Fruit fly (Drosophila melanogaster): ENCODE data around the gene CG1494.

Gene CG1494

DNA sequence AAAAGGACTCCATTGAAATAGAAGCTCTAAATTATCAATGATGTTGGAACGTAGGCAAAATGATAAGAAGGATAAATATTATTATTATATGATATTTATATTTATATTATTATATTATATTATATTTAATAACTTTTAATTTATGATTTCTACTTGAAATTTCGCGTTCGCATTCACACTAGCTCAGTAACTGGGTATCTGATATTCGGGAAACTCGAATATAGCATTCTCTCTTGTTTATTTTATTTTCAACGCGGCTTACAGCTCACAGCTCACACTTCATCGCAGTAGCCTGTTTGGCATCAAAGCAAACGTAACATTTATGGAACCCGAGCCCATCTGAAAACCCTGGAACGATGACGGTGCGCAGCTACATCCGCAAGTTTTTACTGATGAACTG lies at the start of gene CG1494:
CG1494 (plus strand) TSS at position 301 of the 400 bp plus-strand sequence.
- no peak for TF ChIP-seq Dll (optimal IDR thresholded peaks at IDR 0.05)
- TF ChIP-seq usp (GFP tag; optimal IDR thresholded peaks at IDR 0.05), result no peak
- TF ChIP-seq psq (optimal IDR thresholded peaks at IDR 0.05), result no peak
- TF ChIP-seq pan (optimal IDR thresholded peaks at IDR 0.05), result no peak
- no peak for TF ChIP-seq CG8478 (optimal IDR thresholded peaks at IDR 0.05)
- no peak for TF ChIP-seq EcR (GFP tag; optimal IDR thresholded peaks at IDR 0.05)

DNA sequence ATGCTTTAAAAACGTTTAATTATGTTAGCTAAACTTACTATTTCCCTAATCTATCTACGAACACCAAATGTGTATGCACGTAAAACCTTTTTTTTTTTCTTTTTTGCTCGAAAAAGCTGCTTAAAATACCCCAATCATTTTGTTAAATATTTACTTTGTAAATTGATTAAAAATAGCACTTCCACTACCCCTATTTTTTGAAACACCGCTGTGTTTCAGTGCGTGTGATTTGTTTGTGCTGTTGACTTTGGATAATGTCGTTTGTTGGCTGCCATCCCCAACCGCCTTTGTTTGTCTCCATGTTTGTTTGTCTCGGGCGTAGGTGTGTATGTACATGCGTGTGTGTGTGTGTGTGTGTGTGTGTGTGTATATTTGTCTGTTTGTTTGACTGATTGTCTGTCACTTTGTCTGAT lies 43.3 kb upstream of the CG1494 start:
- TF ChIP-seq EcR (GFP tag; optimal IDR thresholded peaks at IDR 0.05) (no peak), Dll (optimal IDR thresholded peaks at IDR 0.05) (no peak), psq (optimal IDR thresholded peaks at IDR 0.05) (no peak), usp (GFP tag; optimal IDR thresholded peaks at IDR 0.05) (no peak), CG8478 (optimal IDR thresholded peaks at IDR 0.05) (no peak), pan (optimal IDR thresholded peaks at IDR 0.05) (no peak)

DNA sequence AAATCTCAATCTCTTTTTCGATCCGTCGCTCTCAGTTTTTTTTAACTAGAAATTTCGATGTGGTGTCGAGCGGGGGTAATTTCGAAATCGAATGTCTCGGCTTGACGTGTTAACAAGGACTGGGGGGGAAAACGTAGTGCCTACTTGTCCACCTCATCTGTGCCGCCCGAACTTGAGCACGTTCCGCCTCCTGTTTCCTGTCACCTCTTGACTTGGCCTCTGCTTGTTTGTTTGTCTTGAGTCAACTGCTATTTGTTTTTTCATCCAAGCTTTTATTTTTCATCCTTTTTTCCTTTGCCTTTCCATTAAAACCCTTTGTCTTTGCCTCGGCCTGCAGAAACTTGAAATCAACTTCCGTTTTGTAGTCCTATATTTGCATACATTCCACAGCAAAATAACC lies 34.1 kb upstream of the CG1494 start, which contains the start of gene CG1722:
CG1722 (minus strand) TSS at position 101 of the 400 bp plus-strand sequence.
- no peak for TF ChIP-seq usp (GFP tag; optimal IDR thresholded peaks at IDR 0.05)
- no peak for TF ChIP-seq pan (optimal IDR thresholded peaks at IDR 0.05)
- TF ChIP-seq CG8478 (optimal IDR thresholded peaks at IDR 0.05), result no peak
- TF ChIP-seq EcR (GFP tag; optimal IDR thresholded peaks at IDR 0.05), result no peak
- TF ChIP-seq Dll (optimal IDR thresholded peaks at IDR 0.05), result no peak
- no peak for TF ChIP-seq psq (optimal IDR thresholded peaks at IDR 0.05)

DNA sequence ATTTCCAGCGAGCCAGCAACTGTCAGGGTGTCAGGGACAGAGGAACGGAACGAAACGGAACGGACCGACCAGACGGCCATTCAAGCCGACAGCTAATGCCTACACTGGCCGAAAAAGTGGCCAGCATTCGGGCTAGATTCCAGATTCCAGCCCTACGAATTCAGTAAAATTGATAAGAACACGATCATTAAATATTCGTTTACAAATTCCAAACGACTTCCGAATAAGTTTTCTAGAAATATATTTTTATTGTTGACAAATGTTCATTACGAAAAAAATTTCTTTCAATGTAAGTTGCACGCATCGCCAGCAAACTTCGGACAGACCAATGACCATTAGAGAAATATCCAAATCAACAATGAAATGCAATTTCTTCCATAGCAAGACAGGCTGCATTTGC lies 19.7 kb upstream of the CG1494 start:
- no peak for TF ChIP-seq usp (GFP tag; optimal IDR thresholded peaks at IDR 0.05)
- no peak for TF ChIP-seq pan (optimal IDR thresholded peaks at IDR 0.05)
- TF ChIP-seq CG8478 (optimal IDR thresholded peaks at IDR 0.05), result no peak
- no peak for TF ChIP-seq psq (optimal IDR thresholded peaks at IDR 0.05)
- TF ChIP-seq Dll (optimal IDR thresholded peaks at IDR 0.05), result no peak
- TF ChIP-seq EcR (GFP tag; optimal IDR thresholded peaks at IDR 0.05), result no peak

DNA sequence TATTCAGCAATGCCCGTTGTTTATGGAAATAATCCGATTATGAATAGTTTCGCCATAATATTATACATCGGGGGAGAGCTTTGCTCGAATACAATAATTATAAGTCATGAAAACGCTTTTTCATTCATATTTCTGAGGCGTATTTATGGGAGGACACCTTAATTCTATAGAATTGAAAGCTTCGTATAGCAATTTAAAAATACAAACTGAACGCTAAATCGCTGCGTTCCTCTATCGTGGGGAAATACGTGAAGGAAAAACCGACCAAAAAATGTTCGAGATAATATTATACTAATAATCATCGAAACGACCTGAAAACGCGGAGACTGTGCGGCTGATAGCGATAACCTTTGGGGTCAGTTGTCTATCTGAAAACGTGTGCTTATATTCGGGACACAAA lies 8.6 kb upstream of the CG1494 start:
- TF ChIP-seq Dll (optimal IDR thresholded peaks at IDR 0.05), result no peak
- no peak for TF ChIP-seq CG8478 (optimal IDR thresholded peaks at IDR 0.05)

DNA sequence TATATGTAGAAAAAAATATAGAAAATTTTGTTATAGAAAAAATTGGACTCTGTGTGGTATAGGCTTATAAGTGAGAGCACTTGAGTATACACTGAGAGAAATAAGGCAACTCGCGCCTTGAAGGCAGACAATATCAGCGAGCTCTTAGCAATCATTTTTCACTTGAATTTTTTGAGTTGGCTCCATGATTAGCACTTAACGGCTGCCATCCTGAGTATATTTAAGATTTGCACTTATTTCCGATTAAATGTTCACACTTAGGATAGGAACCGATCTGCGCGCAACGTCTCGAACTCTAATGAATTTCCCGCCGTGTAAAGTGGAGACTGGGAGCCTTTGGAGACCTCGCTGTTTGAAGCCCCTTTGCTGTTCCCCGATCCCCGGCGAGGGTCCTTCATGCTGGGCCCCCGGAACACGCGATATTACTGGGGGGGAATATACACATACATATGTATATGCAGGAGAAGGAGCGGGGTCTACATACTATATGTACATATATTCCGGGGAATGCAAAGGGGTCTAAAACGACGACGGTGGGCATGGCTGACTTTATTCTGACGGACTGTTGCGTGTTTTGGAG lies 5.7 kb upstream of the CG1494 start:
- no peak for TF ChIP-seq pan (optimal IDR thresholded peaks at IDR 0.05)
- no peak for TF ChIP-seq usp (GFP tag; optimal IDR thresholded peaks at IDR 0.05)
- TF ChIP-seq psq (optimal IDR thresholded peaks at IDR 0.05), result no peak
- TF ChIP-seq EcR (GFP tag; optimal IDR thresholded peaks at IDR 0.05), result no peak
- no peak for TF ChIP-seq Dll (optimal IDR thresholded peaks at IDR 0.05)
- TF ChIP-seq CG8478 (optimal IDR thresholded peaks at IDR 0.05), result no peak

DNA sequence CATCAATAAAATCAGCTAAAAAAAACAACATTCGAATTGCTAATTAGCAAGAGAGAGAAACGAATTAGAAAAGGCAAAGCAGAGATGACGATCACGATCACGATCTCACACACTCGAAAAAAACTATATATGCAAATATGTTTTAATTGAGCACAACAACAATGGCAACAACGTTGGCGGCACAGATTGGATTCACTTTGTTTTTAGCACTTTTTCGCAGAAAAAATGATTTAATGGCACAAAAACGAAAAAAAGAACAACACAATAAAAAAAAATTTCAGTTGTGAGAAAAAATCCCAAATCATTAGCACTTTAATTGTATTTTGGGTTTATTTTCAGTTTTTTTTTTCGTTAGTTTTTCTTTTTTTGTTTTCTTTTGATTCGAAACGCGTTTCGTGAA lies 4.5 kb upstream of the CG1494 start:
- TF ChIP-seq Dll (optimal IDR thresholded peaks at IDR 0.05), result no peak
- no peak for TF ChIP-seq pan (optimal IDR thresholded peaks at IDR 0.05)
- no peak for TF ChIP-seq psq (optimal IDR thresholded peaks at IDR 0.05)
- no peak for TF ChIP-seq CG8478 (optimal IDR thresholded peaks at IDR 0.05)
- TF ChIP-seq EcR (GFP tag; optimal IDR thresholded peaks at IDR 0.05), result no peak
- TF ChIP-seq usp (GFP tag; optimal IDR thresholded peaks at IDR 0.05), result no peak

DNA sequence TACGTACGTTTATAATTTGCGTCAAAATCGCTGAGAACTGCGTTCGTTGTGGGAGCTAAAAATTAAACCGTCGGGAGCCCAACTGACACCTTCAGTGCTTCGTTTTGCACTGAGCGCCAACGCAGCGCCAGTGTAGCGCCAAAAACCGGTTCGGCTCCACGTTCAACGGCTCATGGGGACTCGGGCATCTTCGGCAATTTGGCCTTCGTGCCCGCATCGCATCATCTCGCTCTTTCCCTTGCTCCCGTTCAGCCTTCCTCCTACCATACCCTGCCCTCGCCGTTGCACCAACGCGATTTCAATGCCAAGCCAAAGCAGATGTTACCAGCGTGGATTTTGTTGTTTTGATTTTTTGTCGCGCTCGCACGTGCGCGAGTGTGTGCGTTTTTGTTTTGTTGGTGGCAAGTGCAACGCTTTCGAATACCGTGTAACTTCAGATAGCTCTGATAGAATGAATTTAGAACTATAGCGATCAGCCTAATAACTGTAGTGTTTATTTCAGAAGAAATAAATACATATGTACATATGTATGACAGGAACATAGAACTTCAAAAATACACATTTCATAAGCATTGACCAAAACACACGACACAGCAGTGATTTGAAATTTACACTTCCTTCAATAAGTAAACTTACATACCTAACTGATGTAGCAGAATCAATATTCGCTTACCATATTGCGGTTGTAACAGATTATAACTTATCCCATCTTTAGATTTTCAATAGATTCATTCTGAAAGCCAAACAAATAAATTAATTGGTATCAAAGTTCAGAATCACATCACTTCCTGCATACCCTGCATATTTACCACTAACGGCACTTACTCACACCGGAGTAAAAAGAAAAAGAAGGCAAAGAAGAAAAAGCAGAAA lies 3.8 kb upstream of the CG1494 start, which contains the start of gene Mnr:
Mnr (minus strand) TSS at position 133 of the 873 bp plus-strand sequence.
- TF ChIP-seq usp (GFP tag; optimal IDR thresholded peaks at IDR 0.05) (no peak), pan (optimal IDR thresholded peaks at IDR 0.05) (peak; percentile 87)

DNA sequence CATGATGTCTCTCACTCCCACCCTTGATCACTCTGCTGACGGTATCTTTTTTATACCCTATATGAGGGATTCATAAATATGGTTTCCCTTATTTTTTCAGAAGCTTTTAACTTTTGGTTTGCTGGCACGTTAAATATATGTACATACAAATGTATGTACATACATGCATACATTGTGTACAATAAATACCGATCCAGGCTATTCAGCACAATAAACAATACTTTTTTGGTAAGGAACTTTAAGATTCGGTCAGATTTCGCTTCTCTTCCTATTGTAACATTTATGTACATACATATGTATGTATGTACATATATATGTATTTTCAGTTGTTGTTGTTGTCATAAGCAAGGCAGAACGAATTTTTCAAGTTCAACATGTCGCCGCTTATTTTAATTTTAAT lies 3.1 kb upstream of the CG1494 start:
- TF ChIP-seq CG8478 (optimal IDR thresholded peaks at IDR 0.05) (no peak), usp (GFP tag; optimal IDR thresholded peaks at IDR 0.05) (no peak), EcR (GFP tag; optimal IDR thresholded peaks at IDR 0.05) (no peak), Dll (optimal IDR thresholded peaks at IDR 0.05) (no peak), pan (optimal IDR thresholded peaks at IDR 0.05) (no peak), psq (optimal IDR thresholded peaks at IDR 0.05) (no peak)

DNA sequence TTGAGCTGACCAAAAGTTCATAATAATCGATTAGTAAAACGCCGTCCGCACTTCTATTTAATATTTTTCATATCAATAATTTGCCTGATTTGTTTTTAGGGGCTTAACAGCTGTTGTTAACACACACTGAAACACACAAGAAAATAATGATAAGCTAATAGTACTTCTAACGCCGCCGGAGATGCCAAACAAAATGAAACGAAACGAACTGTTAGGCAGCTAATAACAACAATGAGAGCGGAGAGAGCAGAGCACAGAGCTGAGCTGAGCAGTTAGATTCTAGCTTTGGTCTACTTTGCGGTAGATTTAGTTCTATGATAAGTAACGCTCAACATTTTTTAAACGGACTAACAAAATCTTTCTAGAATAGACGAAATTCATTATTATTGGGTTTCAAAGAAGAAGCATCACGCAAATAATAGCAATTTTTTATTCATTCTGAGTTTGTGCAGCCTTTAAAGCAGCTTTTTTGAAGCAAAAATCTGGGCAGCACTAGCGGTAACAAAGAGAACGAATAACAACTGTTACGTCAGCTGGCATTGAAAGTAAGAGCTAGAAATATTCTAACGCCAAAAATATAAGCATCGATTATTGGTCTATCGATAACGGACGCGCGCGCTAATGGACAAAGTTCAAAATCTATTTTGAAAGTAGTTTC lies 21.5 kb downstream of the CG1494 start, which contains the start of gene Abca3:
Abca3 (minus strand) TSS at position 181 of the 658 bp plus-strand sequence.
- TF ChIP-seq CG8478 (optimal IDR thresholded peaks at IDR 0.05), result no peak
- TF ChIP-seq psq (optimal IDR thresholded peaks at IDR 0.05), result no peak
- no peak for TF ChIP-seq EcR (GFP tag; optimal IDR thresholded peaks at IDR 0.05)

DNA sequence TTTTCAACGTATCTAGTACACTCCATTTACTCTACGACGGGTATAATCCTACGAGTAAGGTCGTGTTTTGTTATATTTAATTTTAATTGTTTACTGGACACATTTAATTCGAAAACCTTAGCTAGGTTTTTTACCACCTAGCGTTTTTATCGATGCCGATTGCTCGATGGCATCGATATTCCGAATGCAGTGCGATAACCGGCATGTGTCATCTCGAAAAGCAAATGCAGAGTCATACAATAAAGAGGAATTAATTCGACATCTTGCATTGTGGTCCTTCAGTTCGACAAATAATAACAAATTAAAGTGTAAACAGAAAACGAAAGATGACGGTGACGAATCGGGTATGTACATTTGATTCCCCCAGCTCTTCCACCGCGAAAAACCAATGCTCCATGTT lies 30.8 kb downstream of the CG1494 start, which contains the start of gene Rpt6:
Rpt6 (plus strand) TSS at position 201 of the 400 bp plus-strand sequence.
- no peak for TF ChIP-seq usp (GFP tag; optimal IDR thresholded peaks at IDR 0.05)
- TF ChIP-seq Dll (optimal IDR thresholded peaks at IDR 0.05), result no peak
- no peak for TF ChIP-seq EcR (GFP tag; optimal IDR thresholded peaks at IDR 0.05)
- no peak for TF ChIP-seq psq (optimal IDR thresholded peaks at IDR 0.05)
- no peak for TF ChIP-seq CG8478 (optimal IDR thresholded peaks at IDR 0.05)
- no peak for TF ChIP-seq pan (optimal IDR thresholded peaks at IDR 0.05)

DNA sequence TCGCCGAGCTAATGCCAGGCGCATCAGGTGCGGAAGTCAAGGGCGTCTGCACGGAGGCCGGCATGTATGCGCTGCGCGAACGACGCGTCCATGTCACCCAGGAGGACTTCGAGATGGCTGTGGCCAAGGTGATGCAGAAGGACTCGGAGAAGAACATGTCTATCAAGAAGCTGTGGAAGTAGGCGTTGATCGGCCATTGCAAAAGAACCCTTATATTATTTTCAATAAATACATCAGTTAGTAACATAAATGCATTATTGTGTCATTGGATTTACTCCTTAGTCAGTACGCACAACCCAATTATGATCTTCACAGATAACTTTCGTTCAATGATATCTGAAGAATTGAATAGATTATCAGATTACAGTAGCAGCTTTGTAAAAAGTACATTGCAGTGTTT lies 32.3 kb downstream of the CG1494 start, which contains the start of gene CG1801:
CG1801 (minus strand) TSS at position 101 of the 400 bp plus-strand sequence.
- TF ChIP-seq usp (GFP tag; optimal IDR thresholded peaks at IDR 0.05) (no peak), pan (optimal IDR thresholded peaks at IDR 0.05) (no peak), EcR (GFP tag; optimal IDR thresholded peaks at IDR 0.05) (no peak), CG8478 (optimal IDR thresholded peaks at IDR 0.05) (no peak), psq (optimal IDR thresholded peaks at IDR 0.05) (no peak), Dll (optimal IDR thresholded peaks at IDR 0.05) (no peak)
